Fruit fly (Drosophila melanogaster) whole organism, embryonic: ENCODE results near the gene CBP.

Experiments used
- Asciz ChIP-seq: fragments of 200-800 bp; sonication (Bioruptor generic); optimal IDR thresholded peaks from 2 replicates; lab custom pipeline; 2017; ENCODE audit warnings: missing biosample characterization, mild to moderate bottlenecking, missing genetic modification characterization, missing genetic modification reagents
- Atf3 ChIP-seq: fragments of 200-800 bp; sonication (Bioruptor generic); optimal IDR thresholded peaks from 3 replicates; lab custom pipeline; 2016; ENCODE audit warnings: missing biosample characterization, missing genetic modification characterization
- BtbVII ChIP-seq: fragments of 200-800 bp; sonication (Bioruptor generic); optimal IDR thresholded peaks from 3 replicates; lab custom pipeline; 2017; ENCODE audit warnings: missing biosample characterization, mild to moderate bottlenecking, missing genetic modification characterization
- CG10274 ChIP-seq: fragments of 200-800 bp; sonication (Bioruptor generic); optimal IDR thresholded peaks from 3 replicates; lab custom pipeline; 2017; ENCODE audit warnings: missing biosample characterization, mild to moderate bottlenecking, missing genetic modification characterization
- CG10366 ChIP-seq: fragments of 200-800 bp; sonication (Bioruptor generic); IDR thresholded peaks from 2 replicates; pipeline ENCODE4 v1.3.6; 2022; ENCODE audit warnings: missing biosample characterization, missing genetic modification characterization
- CG10979 ChIP-seq: fragments of 200-800 bp; sonication (Bioruptor generic); optimal IDR thresholded peaks from 2 replicates; lab custom pipeline; 2018; ENCODE audit warnings: missing biosample characterization, mild to moderate bottlenecking, missing genetic modification characterization, moderate library complexity
- CG12236 ChIP-seq: fragments of 200-800 bp; sonication (Bioruptor generic); optimal IDR thresholded peaks from 2 replicates; lab custom pipeline; 2016; ENCODE audit warnings: missing biosample characterization, missing genetic modification characterization
- CG12744 ChIP-seq: fragments of 200-800 bp; sonication (Bioruptor generic); optimal IDR thresholded peaks from 2 replicates; lab custom pipeline; 2016; ENCODE audit warnings: missing biosample characterization, missing genetic modification characterization
- CG13894 ChIP-seq: fragments of 200-800 bp; sonication (Bioruptor generic); optimal IDR thresholded peaks from 3 replicates; lab custom pipeline; 2018; ENCODE audit warnings: missing biosample characterization, mild to moderate bottlenecking, missing genetic modification characterization, moderate library complexity
- CG17186 ChIP-seq: fragments of 200-800 bp; sonication (Bioruptor generic); optimal IDR thresholded peaks from 3 replicates; lab custom pipeline; 2017; ENCODE audit warnings: missing biosample characterization, missing genetic modification reagents, missing genetic modification characterization
- CG17829 ChIP-seq: fragments of 200-800 bp; optimal IDR thresholded peaks from 2 replicates; lab custom pipeline; 2019; ENCODE audit warnings: missing biosample characterization, mild to moderate bottlenecking, missing genetic modification characterization, moderate library complexity
- CG1792 ChIP-seq: fragments of 200-800 bp; sonication (Bioruptor generic); optimal IDR thresholded peaks from 2 replicates; lab custom pipeline; 2016; ENCODE audit warnings: missing biosample characterization, missing genetic modification characterization
- CG18619 ChIP-seq: fragments of 200-800 bp; sonication (Bioruptor generic); optimal IDR thresholded peaks from 3 replicates; lab custom pipeline; 2017; ENCODE audit warnings: missing biosample characterization, mild to moderate bottlenecking, missing genetic modification characterization
- CG3065 ChIP-seq: fragments of 200-800 bp; sonication (Bioruptor generic); optimal IDR thresholded peaks from 2 replicates; lab custom pipeline; 2016; ENCODE audit warnings: missing biosample characterization, missing genetic modification characterization
- CG3281 ChIP-seq: fragments of 200-800 bp; sonication (Bioruptor generic); optimal IDR thresholded peaks from 3 replicates; lab custom pipeline; 2017; ENCODE audit warnings: missing biosample characterization, mild to moderate bottlenecking, missing genetic modification characterization
- CG33213 ChIP-seq: fragments of 200-800 bp; sonication (Bioruptor generic); optimal IDR thresholded peaks from 3 replicates; lab custom pipeline; 2016; ENCODE audit warnings: missing biosample characterization, missing genetic modification characterization
- CG3995 ChIP-seq: fragments of 200-800 bp; sonication (Bioruptor generic); optimal IDR thresholded peaks from 3 replicates; lab custom pipeline; 2016; ENCODE audit warnings: missing biosample characterization, missing genetic modification characterization
- CG4820 ChIP-seq: fragments of 200-800 bp; sonication (Bioruptor generic); optimal IDR thresholded peaks from 3 replicates; lab custom pipeline; 2016; ENCODE audit warnings: missing biosample characterization, missing genetic modification characterization
- CG5245 ChIP-seq: fragments of 200-800 bp; sonication (Bioruptor generic); optimal IDR thresholded peaks from 3 replicates; lab custom pipeline; 2016; ENCODE audit warnings: missing biosample characterization, missing genetic modification characterization
- CG6683 ChIP-seq: fragments of 200-800 bp; sonication (Bioruptor generic); optimal IDR thresholded peaks from 2 replicates; lab custom pipeline; 2017; ENCODE audit warnings: missing biosample characterization, mild to moderate bottlenecking, missing genetic modification characterization, missing genetic modification reagents
- CG6813 ChIP-seq: fragments of 200-800 bp; sonication (Bioruptor generic); optimal IDR thresholded peaks from 2 replicates; lab custom pipeline; 2017; ENCODE audit warnings: missing biosample characterization, missing genetic modification characterization, mild to moderate bottlenecking, moderate library complexity, missing genetic modification reagents
- CG6854 ChIP-seq: fragments of 200-800 bp; sonication (Bioruptor generic); optimal IDR thresholded peaks from 3 replicates; lab custom pipeline; 2017; ENCODE audit warnings: missing biosample characterization, mild to moderate bottlenecking, missing genetic modification characterization
- CG7556 ChIP-seq: fragments of 200-800 bp; sonication (Bioruptor generic); optimal IDR thresholded peaks from 2 replicates; lab custom pipeline; 2017; ENCODE audit warnings: missing biosample characterization, mild to moderate bottlenecking, missing genetic modification characterization
- CG7786 ChIP-seq: fragments of 200-800 bp; sonication (Bioruptor generic); optimal IDR thresholded peaks from 2 replicates; lab custom pipeline; 2016; ENCODE audit warnings: missing biosample characterization, missing genetic modification characterization
- CG7839 ChIP-seq: fragments of 200-800 bp; sonication (Bioruptor generic); optimal IDR thresholded peaks from 3 replicates; lab custom pipeline; 2018; ENCODE audit warnings: missing biosample characterization, mild to moderate bottlenecking, missing genetic modification characterization, moderate library complexity
- CG7987 ChIP-seq: fragments of 200-800 bp; sonication (Bioruptor generic); optimal IDR thresholded peaks from 2 replicates; lab custom pipeline; 2018; ENCODE audit warnings: missing biosample characterization, mild to moderate bottlenecking, missing genetic modification characterization, moderate library complexity
- CG8290 ChIP-seq, 3 experiments: fragments of 200-800 bp; sonication (Bioruptor generic); optimal IDR thresholded peaks; 2 replicates each; lab custom pipeline; 2016 to 2019; ENCODE audit warnings: missing biosample characterization in 3 of 3, missing genetic modification characterization in 3 of 3, mild to moderate bottlenecking in 2 of 3, moderate library complexity in 1 of 3
- Camta ChIP-seq: fragments of 200-800 bp; sonication (Bioruptor generic); optimal IDR thresholded peaks from 2 replicates; lab custom pipeline; 2016; ENCODE audit warnings: missing biosample characterization, missing genetic modification characterization
- HLH3B ChIP-seq: fragments of 200-800 bp; sonication (Bioruptor generic); IDR thresholded peaks from 2 replicates; pipeline ENCODE4 v1.3.6; 2022; ENCODE audit warnings: missing biosample characterization, missing genetic modification characterization
- HmgZ ChIP-seq: fragments of 200-800 bp; sonication (Bioruptor generic); optimal IDR thresholded peaks from 2 replicates; lab custom pipeline; 2018; ENCODE audit warnings: missing biosample characterization, mild to moderate bottlenecking, missing genetic modification characterization
- Oli ChIP-seq: fragments of 200-800 bp; sonication (Bioruptor generic); optimal IDR thresholded peaks from 2 replicates; lab custom pipeline; 2018; ENCODE audit warnings: missing biosample characterization, mild to moderate bottlenecking, missing genetic modification characterization, moderate library complexity
- Sox100B ChIP-seq: fragments of 200-800 bp; sonication (Bioruptor generic); optimal IDR thresholded peaks from 3 replicates; lab custom pipeline; 2018; ENCODE audit warnings: missing biosample characterization, mild to moderate bottlenecking, missing genetic modification characterization
- Sry-δ ChIP-seq: fragments of 200-800 bp; sonication (Bioruptor generic); optimal IDR thresholded peaks from 2 replicates; lab custom pipeline; 2016; ENCODE audit warnings: missing biosample characterization, missing genetic modification characterization
- Taf1 ChIP-seq: fragments of 200-800 bp; sonication (Bioruptor generic); IDR thresholded peaks from 2 replicates; pipeline ENCODE4 v1.3.6; 2022; ENCODE audit warnings: missing biosample characterization, missing genetic modification characterization
- abd-A ChIP-seq: fragments of 200-800 bp; sonication (Bioruptor generic); optimal IDR thresholded peaks from 3 replicates; lab custom pipeline; 2019; ENCODE audit warnings: missing biosample characterization, mild to moderate bottlenecking, missing genetic modification characterization, moderate library complexity
- al ChIP-seq: fragments of 200-800 bp; sonication (Bioruptor generic); IDR thresholded peaks from 2 replicates; pipeline ENCODE4 v1.3.6; 2022; ENCODE audit warnings: missing biosample characterization, missing genetic modification characterization
- cato ChIP-seq: fragments of 200-800 bp; sonication (Bioruptor generic); optimal IDR thresholded peaks from 2 replicates; lab custom pipeline; 2016; ENCODE audit warnings: missing biosample characterization, missing genetic modification characterization, borderline replicate concordance
- cg ChIP-seq: fragments of 200-800 bp; sonication (Bioruptor generic); optimal IDR thresholded peaks from 3 replicates; lab custom pipeline; 2019; ENCODE audit warnings: missing biosample characterization, mild to moderate bottlenecking, missing genetic modification characterization, moderate library complexity
- ci ChIP-seq: fragments of 200-800 bp; sonication (Bioruptor generic); IDR thresholded peaks from 3 replicates; pipeline ENCODE4 v1.3.6; 2022; ENCODE audit warnings: missing biosample characterization, missing genetic modification characterization
- gcm2 ChIP-seq: fragments of 200-800 bp; sonication (Bioruptor generic); optimal IDR thresholded peaks from 2 replicates; lab custom pipeline; 2016; ENCODE audit warnings: missing biosample characterization, missing genetic modification characterization
- gsb ChIP-seq: fragments of 200-800 bp; sonication (Bioruptor generic); IDR thresholded peaks from 2 replicates; pipeline ENCODE4 v1.3.6; 2022; ENCODE audit warnings: missing biosample characterization, missing genetic modification characterization
- hth ChIP-seq: fragments of >200 bp; optimal IDR thresholded peaks from 2 replicates; lab custom pipeline; 2017; ENCODE audit warnings: inconsistent platforms
- lov ChIP-seq, 2 experiments: fragments of 200-800 bp in 1 of 2; fragments of >200 bp in 1 of 2; sonication (Bioruptor generic) in 1 of 2; IDR thresholded peaks in 1 of 2; optimal IDR thresholded peaks in 1 of 2; 2 replicates in 1 of 2; 3 replicates in 1 of 2; pipeline versions ENCODE4 v1.3.6 to Lab custom; 2017 to 2022; ENCODE audit warnings: missing biosample characterization in 1 of 2, missing genetic modification characterization in 1 of 2
- run ChIP-seq: fragments of 200-800 bp; sonication (Bioruptor generic); optimal IDR thresholded peaks from 3 replicates; lab custom pipeline; 2018; ENCODE audit warnings: missing biosample characterization, mild to moderate bottlenecking, missing genetic modification characterization
- vfl ChIP-seq: fragments of 200-800 bp; sonication (Bioruptor generic); optimal IDR thresholded peaks from 2 replicates; lab custom pipeline; 2016; ENCODE audit warnings: missing biosample characterization, missing genetic modification characterization
- wdn ChIP-seq: fragments of 200-800 bp; sonication (Bioruptor generic); IDR thresholded peaks from 2 replicates; pipeline ENCODE4 v1.3.6; 2022; ENCODE audit warnings: missing biosample characterization, missing genetic modification characterization
- wek ChIP-seq: fragments of 200-800 bp; sonication (Bioruptor generic); optimal IDR thresholded peaks from 3 replicates; lab custom pipeline; 2018; ENCODE audit warnings: missing biosample characterization, mild to moderate bottlenecking, missing genetic modification characterization, moderate library complexity
- yki ChIP-seq: fragments of >200 bp; optimal IDR thresholded peaks from 3 replicates; lab custom pipeline; 2018

The CBP gene

dm6 chrX:7306538-7307477, 30.3 kb upstream of the CBP start (continued):
- peak; percentile 39 for TF ChIP-seq HmgZ (tag; lab: Kevin White, UChicago)
- peak; percentile 67 for TF ChIP-seq CG12744 (GFP tag; lab: Kevin White, UChicago)
- TF ChIP-seq run, result peak; percentile 78
- TF ChIP-seq CG3281, result peak; percentile 95
- peak; percentile 97 for TF ChIP-seq CG18619 (GFP tag; lab: Kevin White, UChicago)
- TF ChIP-seq vfl (GFP tag; lab: Kevin White, UChicago), result peak; percentile 70
- peak; percentile 66 for TF ChIP-seq CG10366
- peak; percentile 84 for TF ChIP-seq Atf3 (GFP tag; lab: Kevin White, UChicago)
- peak; percentile 30 for TF ChIP-seq CG33213 (GFP tag; lab: Kevin White, UChicago)
- peak; percentile 97 for TF ChIP-seq Oli (tag; lab: Kevin White, UChicago)
- peak; percentile 92 for TF ChIP-seq BtbVII (GFP tag; lab: Kevin White, UChicago)
- TF ChIP-seq CG10274, result peak; percentile 83
- peak; percentile 50 for TF ChIP-seq CG17186
- peak; percentile 94 for TF ChIP-seq CG7839 (tag; lab: Kevin White, UChicago)
- no peak for TF ChIP-seq lov (optimal IDR thresholded peaks at IDR 0.05; lab: Kevin White, UChicago)
- no peak for TF ChIP-seq lov (GFP tag; IDR thresholded peaks at IDR 0.05; lab: Robert Waterston, UW)
- no peak; the same call in 1 of the 3 replicates for TF ChIP-seq ci (GFP tag; lab: Robert Waterston, UW)
- TF ChIP-seq CG7786 (GFP tag; lab: Kevin White, UChicago), result peak; percentile 82
- TF ChIP-seq Sox100B (GFP tag; lab: Kevin White, UChicago), result peak; percentile 99
- peak; percentile 89 for TF ChIP-seq cato (GFP tag; lab: Kevin White, UChicago)
- TF ChIP-seq CG3995 (GFP tag; lab: Kevin White, UChicago), result peak; percentile 18
- peak; percentile 7 for TF ChIP-seq CG13894 (tag; lab: Kevin White, UChicago)
- TF ChIP-seq CG7987 (GFP tag; lab: Kevin White, UChicago), result no peak
- no peak for TF ChIP-seq abd-A (tag; lab: Kevin White, UChicago)
- TF ChIP-seq wek (GFP tag; lab: Kevin White, UChicago), result peak; percentile 28
- TF ChIP-seq cg (GFP tag; lab: Kevin White, UChicago), result peak; percentile 94
- TF ChIP-seq yki (lab: Kevin White, UChicago), result peak; percentile 86
- peak; percentile 46 for TF ChIP-seq gcm2
- peak; percentile 93 for TF ChIP-seq CG4820
- TF ChIP-seq CG17829 (tag; lab: Kevin White, UChicago), result peak; percentile 94
- TF ChIP-seq gsb, result peak; percentile 24; the same call in 1 of the 2 replicates
- peak; percentile 97 for TF ChIP-seq CG10979 (tag; lab: Kevin White, UChicago)
- TF ChIP-seq Camta (GFP tag; lab: Kevin White, UChicago), result peak; percentile 69
- TF ChIP-seq al (GFP tag; lab: Robert Waterston, UW), result peak; percentile 72
- TF ChIP-seq Sry-δ, result peak; percentile 18
- no peak for TF ChIP-seq Taf1 (GFP tag; lab: Robert Waterston, UW)
- TF ChIP-seq CG6854, result peak; percentile 91
- TF ChIP-seq CG5245 (GFP tag; lab: Kevin White, UChicago), result peak; percentile 67
- TF ChIP-seq hth (lab: Kevin White, UChicago), result no peak
- TF ChIP-seq HLH3B (GFP tag; lab: Robert Waterston, UW), result peak; percentile 67
- TF ChIP-seq CG6683, result peak; percentile 74
- TF ChIP-seq wdn (GFP tag; lab: Robert Waterston, UW), result 0 out of 2 replicates have a peak, but pooled peaks have one; percentile 4
- peak; percentile 71 for TF ChIP-seq CG1792 (GFP tag; lab: Kevin White, UChicago)
- peak; percentile 79 for TF ChIP-seq CG3065 (GFP tag; lab: Kevin White, UChicago)
- TF ChIP-seq CG6813, result peak; percentile 90
- peak; percentile 53 for TF ChIP-seq CG12236
- TF ChIP-seq CG7556, result peak; percentile 98
- TF ChIP-seq Asciz (GFP tag; lab: Kevin White, UChicago), result peak; percentile 95
- no peak for TF ChIP-seq CG8290 (GFP tag; optimal IDR thresholded peaks at IDR 0.05; lab: Kevin White, UChicago)
- TF ChIP-seq CG8290 (tag; optimal IDR thresholded peaks at IDR 0.05; lab: Kevin White, UChicago), result peak in 1 of 2 experiments; percentile 64
